Fruit fly (Drosophila melanogaster) whole organism, prepupa: ENCODE data around the gene Corp.
A peak's percentile ranks its signal among the peaks of the same experiment; 100 is the strongest.

ENCODE experiments used
- CG11294 ChIP-seq: fragments of 200-800 bp; sonication (Bioruptor generic); IDR thresholded peaks from 2 replicates; pipeline ENCODE4 v1.3.6; 2022; ENCODE audit warnings: missing biosample characterization, missing genetic modification characterization
- CG11762 ChIP-seq: fragments of 200-800 bp; sonication (Bioruptor generic); optimal IDR thresholded peaks from 3 replicates; lab custom pipeline; 2016; ENCODE audit warnings: missing biosample characterization, missing genetic modification characterization; ENCODE audit not compliant: insufficient read depth
- CG11902 ChIP-seq: fragments of 200-800 bp; sonication (Bioruptor generic); optimal IDR thresholded peaks from 3 replicates; lab custom pipeline; 2016; ENCODE audit warnings: missing biosample characterization, missing genetic modification characterization
- CG1621 ChIP-seq: fragments of 200-800 bp; sonication (Bioruptor generic); optimal IDR thresholded peaks from 3 replicates; lab custom pipeline; 2018; ENCODE audit warnings: missing biosample characterization, mild to moderate bottlenecking, missing genetic modification characterization
- CG3032 ChIP-seq: fragments of 200-800 bp; optimal IDR thresholded peaks from 2 replicates; lab custom pipeline; 2019; ENCODE audit warnings: missing biosample characterization, mild to moderate bottlenecking, missing genetic modification characterization, moderate library complexity
- CG31627 ChIP-seq: fragments of 200-800 bp; sonication (Bioruptor generic); optimal IDR thresholded peaks from 3 replicates; lab custom pipeline; 2016; ENCODE audit warnings: missing biosample characterization, missing genetic modification characterization
- CG3919 ChIP-seq: fragments of 200-800 bp; sonication (Bioruptor generic); optimal IDR thresholded peaks from 3 replicates; lab custom pipeline; 2016; ENCODE audit warnings: missing biosample characterization, missing genetic modification characterization
- CG6276 ChIP-seq: fragments of 200-800 bp; sonication (Bioruptor generic); optimal IDR thresholded peaks from 2 replicates; lab custom pipeline; 2017; ENCODE audit warnings: missing biosample characterization, mild to moderate bottlenecking, missing genetic modification characterization
- CG6792 ChIP-seq: fragments of 200-800 bp; sonication (Bioruptor generic); optimal IDR thresholded peaks from 3 replicates; lab custom pipeline; 2016; ENCODE audit warnings: missing biosample characterization, missing genetic modification characterization
- CG6808 ChIP-seq: fragments of 200-800 bp; sonication (Bioruptor generic); optimal IDR thresholded peaks from 3 replicates; lab custom pipeline; 2017; ENCODE audit warnings: missing biosample characterization, missing genetic modification characterization, mild to moderate bottlenecking, moderate library complexity, missing genetic modification reagents
- CG6854 ChIP-seq: fragments of 200-800 bp; sonication (Bioruptor generic); optimal IDR thresholded peaks from 2 replicates; lab custom pipeline; 2017; ENCODE audit warnings: missing biosample characterization, mild to moderate bottlenecking, missing genetic modification characterization
- CG8632 ChIP-seq: fragments of 200-800 bp; sonication (Bioruptor generic); optimal IDR thresholded peaks from 3 replicates; lab custom pipeline; 2016; ENCODE audit warnings: missing biosample characterization, missing genetic modification characterization
- Gug ChIP-seq: fragments of 200-800 bp; sonication (Bioruptor generic); IDR thresholded peaks from 2 replicates; pipeline ENCODE4 v1.3.6; 2022; ENCODE audit warnings: missing biosample characterization, missing genetic modification characterization
- Hr38 ChIP-seq: sonication (Bioruptor generic); optimal IDR thresholded peaks from 2 replicates; lab custom pipeline; 2016; ENCODE audit warnings: missing biosample characterization, missing genetic modification characterization
- Hr4 ChIP-seq: fragments of 200-800 bp; sonication (Bioruptor generic); optimal IDR thresholded peaks from 3 replicates; lab custom pipeline; 2016; ENCODE audit warnings: missing biosample characterization, missing genetic modification characterization
- Lpt ChIP-seq: fragments of 200-800 bp; sonication (Bioruptor generic); optimal IDR thresholded peaks from 3 replicates; lab custom pipeline; 2016; ENCODE audit warnings: missing biosample characterization, missing genetic modification characterization
- Sox14 ChIP-seq: fragments of 200-800 bp; sonication (Bioruptor generic); optimal IDR thresholded peaks from 3 replicates; lab custom pipeline; 2016; ENCODE audit warnings: missing biosample characterization, missing genetic modification characterization
- dac ChIP-seq: fragments of 200-800 bp; sonication (Bioruptor generic); optimal IDR thresholded peaks from 2 replicates; lab custom pipeline; 2017; ENCODE audit warnings: missing biosample characterization, mild to moderate bottlenecking, missing genetic modification characterization
- eg ChIP-seq: fragments of 200-800 bp; sonication (Bioruptor generic); IDR thresholded peaks from 3 replicates; pipeline ENCODE4 v1.3.6; 2022; ENCODE audit warnings: missing biosample characterization, missing genetic modification characterization
- esn ChIP-seq: fragments of 200-800 bp; sonication (Bioruptor generic); optimal IDR thresholded peaks from 2 replicates; lab custom pipeline; 2016; ENCODE audit warnings: missing biosample characterization, mild to moderate bottlenecking, missing genetic modification characterization, moderate library complexity
- fd59A ChIP-seq: fragments of 200-800 bp; sonication (Bioruptor generic); optimal IDR thresholded peaks from 2 replicates; lab custom pipeline; 2017; ENCODE audit warnings: missing biosample characterization, mild to moderate bottlenecking, missing genetic modification characterization, missing genetic modification reagents
- fd85E ChIP-seq: fragments of 200-800 bp; sonication (Bioruptor generic); optimal IDR thresholded peaks from 3 replicates; lab custom pipeline; 2016; ENCODE audit warnings: missing biosample characterization, missing genetic modification characterization
- svp ChIP-seq: fragments of 200-800 bp; sonication (Bioruptor generic); peaks from one replicate; lab custom pipeline; 2016; ENCODE audit warnings: missing biosample characterization, missing genetic modification characterization
- topi ChIP-seq: fragments of 200-800 bp; sonication (Bioruptor generic); optimal IDR thresholded peaks from 3 replicates; lab custom pipeline; 2016; ENCODE audit warnings: missing biosample characterization, missing genetic modification characterization
- vri ChIP-seq: fragments of 200-800 bp; sonication (Bioruptor generic); optimal IDR thresholded peaks from 3 replicates; lab custom pipeline; 2016; ENCODE audit warnings: missing biosample characterization, mild to moderate bottlenecking, missing genetic modification characterization

Gene Corp

dm6 chrX:8271363-8272061, at the start of gene Corp (continued):
- TF ChIP-seq topi, result peak; percentile 29
- 0 out of 2 replicates have a peak, but pooled peaks have one; percentile 15 for TF ChIP-seq CG11294 (GFP tag; lab: Robert Waterston, UW)
- TF ChIP-seq Lpt (GFP tag; lab: Kevin White, UChicago), result peak; percentile 39
- TF ChIP-seq Hr4 (GFP tag; lab: Kevin White, UChicago), result peak; percentile 13
- TF ChIP-seq esn (GFP tag; lab: Kevin White, UChicago), result peak; percentile 43
- TF ChIP-seq vri (GFP tag; lab: Kevin White, UChicago), result peak; percentile 19
- peak; percentile 38 for TF ChIP-seq CG11762 (GFP tag; lab: Kevin White, UChicago)
- no peak for TF ChIP-seq Sox14 (GFP tag; lab: Kevin White, UChicago)
- TF ChIP-seq CG6276 (GFP tag; lab: Kevin White, UChicago), result peak; percentile 66
- TF ChIP-seq, all 60 proteins: peak for 43

dm6 chrX:8295338-8296206, 24.4 kb upstream of the Corp start:
- TF ChIP-seq svp (GFP tag; lab: Kevin White, UChicago), result peak; percentile 32

dm6 chrX:8294493-8295337, 23.5 kb upstream of the Corp start:
- TF ChIP-seq Hr38 (GFP tag; lab: Kevin White, UChicago) (no peak), CG11902 (peak; percentile 37), svp (GFP tag; lab: Kevin White, UChicago) (peak; percentile 69)

- no peak for TF ChIP-seq CG8632 (GFP tag; lab: Kevin White, UChicago)
- no peak for TF ChIP-seq CG3919
- TF ChIP-seq vri (GFP tag; lab: Kevin White, UChicago), result no peak
- TF ChIP-seq CG1621 (tag; lab: Kevin White, UChicago), result no peak
- no peak for TF ChIP-seq dac (GFP tag; lab: Kevin White, UChicago)
- TF ChIP-seq CG3032 (tag; lab: Kevin White, UChicago), result no peak
- TF ChIP-seq fd59A (GFP tag; lab: Kevin White, UChicago), result no peak
- no peak for TF ChIP-seq CG6792 (GFP tag; lab: Kevin White, UChicago)
- TF ChIP-seq CG11294 (GFP tag; lab: Robert Waterston, UW), result no peak
- no peak for TF ChIP-seq Gug
Observed at dm6 chrX:8286859-8287258, 15.7 kb upstream of the Corp start.

- no peak for TF ChIP-seq CG6808
- no peak for TF ChIP-seq fd85E
- TF ChIP-seq CG6276 (GFP tag; lab: Kevin White, UChicago), result no peak
- TF ChIP-seq dac (GFP tag; lab: Kevin White, UChicago), result no peak
- no peak for TF ChIP-seq eg (GFP tag; lab: Robert Waterston, UW)
- no peak for TF ChIP-seq Sox14 (GFP tag; lab: Kevin White, UChicago)
- TF ChIP-seq CG6854 (GFP tag; lab: Kevin White, UChicago), result no peak
- no peak for TF ChIP-seq CG31627 (GFP tag; lab: Kevin White, UChicago)
- no peak for TF ChIP-seq vri (GFP tag; lab: Kevin White, UChicago)
- TF ChIP-seq svp (GFP tag; lab: Kevin White, UChicago), result no peak
- TF ChIP-seq, all 60 proteins: peak for 0
Observed at dm6 chrX:8285052-8285451, 13.8 kb upstream of the Corp start.
